Fruit fly (Drosophila melanogaster) whole organism, pupa: ENCODE results near the gene Ir68a.

Experiments
- CG10348 ChIP-seq: fragments of 200-800 bp; sonication (Bioruptor generic); IDR thresholded peaks from 2 replicates; pipeline ENCODE4 v1.3.6; 2022; ENCODE audit warnings: missing biosample characterization, missing genetic modification characterization
- CG12605 ChIP-seq: fragments of 200-800 bp; sonication (Bioruptor generic); IDR thresholded peaks from 2 replicates; pipeline ENCODE4 v1.3.6; 2022; ENCODE audit warnings: missing biosample characterization, missing genetic modification characterization
- CG15710 ChIP-seq: fragments of 200-800 bp; sonication (Bioruptor generic); optimal IDR thresholded peaks from 2 replicates; lab custom pipeline; 2018; ENCODE audit warnings: missing biosample characterization, mild to moderate bottlenecking, missing genetic modification characterization, moderate library complexity
- CG17806 ChIP-seq: fragments of 200-800 bp; sonication (Bioruptor generic); optimal IDR thresholded peaks from 2 replicates; lab custom pipeline; 2018; ENCODE audit warnings: missing biosample characterization, mild to moderate bottlenecking, missing genetic modification characterization, moderate library complexity
- CG4496 ChIP-seq: fragments of 200-800 bp; sonication (Bioruptor generic); IDR thresholded peaks from 3 replicates; pipeline ENCODE4 v1.3.6; 2022; ENCODE audit warnings: missing biosample characterization, missing genetic modification characterization
- CG8301 ChIP-seq: fragments of 200-800 bp; sonication (Bioruptor generic); optimal IDR thresholded peaks from 2 replicates; lab custom pipeline; 2018; ENCODE audit warnings: missing biosample characterization, mild to moderate bottlenecking, missing genetic modification characterization
- D1 ChIP-seq: fragments of 200-800 bp; sonication (Bioruptor generic); optimal IDR thresholded peaks from 2 replicates; lab custom pipeline; 2018; ENCODE audit warnings: missing biosample characterization, mild to moderate bottlenecking, missing genetic modification characterization, moderate library complexity
- EcR ChIP-seq: fragments of 200-800 bp; sonication (Bioruptor generic); optimal IDR thresholded peaks from 3 replicates; lab custom pipeline; 2019; ENCODE audit warnings: missing biosample characterization, missing genetic modification characterization, mild to moderate bottlenecking, moderate library complexity, missing genetic modification reagents
- Ets98B ChIP-seq: fragments of 200-800 bp; sonication (Bioruptor generic); IDR thresholded peaks from 2 replicates; pipeline ENCODE4 v1.3.6; 2022; ENCODE audit warnings: missing biosample characterization, missing genetic modification characterization
- Pif1B ChIP-seq: fragments of 200-800 bp; sonication (Bioruptor generic); optimal IDR thresholded peaks from 3 replicates; lab custom pipeline; 2016; ENCODE audit warnings: missing biosample characterization, missing genetic modification characterization
- Snoo ChIP-seq: fragments of 200-800 bp; sonication (Bioruptor generic); optimal IDR thresholded peaks from 3 replicates; lab custom pipeline; 2017; ENCODE audit warnings: missing biosample characterization, mild to moderate bottlenecking, missing genetic modification characterization, inconsistent platforms
- gl ChIP-seq: fragments of 200-800 bp; sonication (Bioruptor generic); optimal IDR thresholded peaks from 2 replicates; lab custom pipeline; 2018; ENCODE audit warnings: missing biosample characterization, mild to moderate bottlenecking, missing genetic modification characterization
- rn ChIP-seq: fragments of 200-800 bp; sonication (Bioruptor generic); IDR thresholded peaks from 2 replicates; pipeline ENCODE4 v1.3.6; 2022; ENCODE audit warnings: missing biosample characterization, missing genetic modification characterization

DNA sequence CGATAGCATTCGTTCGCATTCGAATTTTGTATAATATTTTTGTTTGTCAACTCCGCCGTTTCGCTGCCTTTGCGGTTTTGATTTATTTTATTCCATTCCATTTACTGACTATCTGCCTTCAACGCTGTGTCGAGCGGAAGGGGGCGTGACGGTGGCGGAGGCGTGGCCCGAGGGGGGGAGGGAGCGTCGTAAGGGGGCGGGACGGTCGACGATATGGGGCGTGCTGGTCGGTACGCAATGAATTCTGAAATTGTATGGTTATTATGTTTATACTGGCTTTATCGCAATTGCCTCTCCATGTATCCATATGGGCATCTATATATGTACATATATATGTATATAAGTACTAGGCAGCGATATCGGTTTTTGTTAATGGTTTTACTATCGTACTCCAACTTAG, 52.1 kb downstream of the Ir68a start:
- TF ChIP-seq CG4496 (GFP tag; lab: Robert Waterston, UW) (no peak), gl (tag; lab: Kevin White, UChicago) (no peak), CG12605 (GFP tag; lab: Robert Waterston, UW) (no peak), CG15710 (tag; lab: Kevin White, UChicago) (no peak), rn (no peak), Pif1B (GFP tag; lab: Kevin White, UChicago) (no peak), EcR (no peak), Ets98B (GFP tag; lab: Robert Waterston, UW) (no peak), CG10348 (GFP tag; lab: Robert Waterston, UW) (no peak), Snoo (tag; lab: Kevin White, UChicago) (no peak), CG8301 (no peak), D1 (no peak), CG17806 (tag; lab: Kevin White, UChicago) (no peak)
